Worm (Caenorhabditis elegans) whole organism, L1 larva: ENCODE results near the gene R09E10.8.

Experiments
- C16A3.4 ChIP-seq: fragments of 150-350 bp; optimal IDR thresholded peaks from 2 replicates; lab custom pipeline; 2014; ENCODE audit warnings: missing biosample characterization, missing genetic modification characterization
- C34B4.2 ChIP-seq: sonication (generic microtip); optimal IDR thresholded peaks from 2 replicates; lab custom pipeline; 2017; ENCODE audit warnings: mild to moderate bottlenecking, missing genetic modification characterization, missing compliant biosample characterization
- Y116A8C.19 ChIP-seq: sonication (generic microtip); optimal IDR thresholded peaks from 2 replicates; lab custom pipeline; 2016; ENCODE audit warnings: missing compliant biosample characterization, missing genetic modification characterization, borderline replicate concordance
- alr-1 ChIP-seq: fragments of 200-800 bp; sonication (Bioruptor generic); optimal IDR thresholded peaks from 2 replicates; lab custom pipeline; 2018; ENCODE audit warnings: borderline replicate concordance, mild to moderate bottlenecking, missing genetic modification characterization, missing compliant biosample characterization
- ama-1 ChIP-seq: fragments of 150-350 bp; optimal IDR thresholded peaks from 2 replicates; lab custom pipeline; 2014
- blmp-1 ChIP-seq: fragments of 150-350 bp; optimal IDR thresholded peaks from 2 replicates; lab custom pipeline; 2014; ENCODE audit warnings: missing biosample characterization, missing genetic modification characterization
- ceh-8 ChIP-seq: fragments of 200-800 bp; sonication (Bioruptor generic); optimal IDR thresholded peaks from 2 replicates; lab custom pipeline; 2018; ENCODE audit warnings: mild to moderate bottlenecking, missing genetic modification characterization, moderate library complexity, missing compliant biosample characterization
- ceh-82 ChIP-seq, 3 experiments: fragments of 150-350 bp in 1 of 3; sonication (generic microtip) in 2 of 3; optimal IDR thresholded peaks; 2 replicates each; lab custom pipeline; 2014 to 2017; ENCODE audit warnings: missing biosample characterization in 3 of 3, missing genetic modification characterization in 3 of 3
- ceh-88 ChIP-seq: fragments of 200-800 bp; sonication (Bioruptor generic); IDR thresholded peaks from 2 replicates; pipeline ENCODE4 v1.3.6; 2022; ENCODE audit warnings: missing genetic modification characterization, missing compliant biosample characterization
- ceh-90 ChIP-seq: sonication (generic microtip); optimal IDR thresholded peaks from 2 replicates; lab custom pipeline; 2016; ENCODE audit warnings: missing genetic modification characterization, missing compliant biosample characterization
- efl-1 ChIP-seq, 4 experiments: fragments of 150-350 bp; optimal IDR thresholded peaks in 3 of 4; peaks in 1 of 4; 1 replicate in 1 of 4; 2 replicates in 3 of 4; lab custom pipeline; 2014; ENCODE audit warnings: missing biosample characterization in 2 of 4, missing genetic modification characterization in 2 of 4, missing genetic modification reagents in 2 of 4
- efl-3 ChIP-seq: fragments of 200-800 bp; sonication (Bioruptor generic); optimal IDR thresholded peaks from 2 replicates; lab custom pipeline; 2018; ENCODE audit warnings: mild to moderate bottlenecking, missing genetic modification characterization, missing compliant biosample characterization
- egl-27 ChIP-seq, 2 experiments: fragments of 150-350 bp in 1 of 2; sonication (generic microtip); optimal IDR thresholded peaks; 3 replicates each; lab custom pipeline; 2017 to 2018; ENCODE audit warnings: missing biosample characterization in 2 of 2, missing genetic modification characterization in 2 of 2, missing genetic modification reagents in 2 of 2
- elt-2 ChIP-seq: sonication (generic microtip); optimal IDR thresholded peaks from 2 replicates; lab custom pipeline; 2016; ENCODE audit warnings: missing genetic modification characterization, mild to moderate bottlenecking, inconsistent platforms, missing compliant biosample characterization, missing genetic modification reagents
- elt-3 ChIP-seq, 6 experiments: fragments of 150-350 bp in 1 of 6; sonication (generic microtip); optimal IDR thresholded peaks; 2 replicates each; lab custom pipeline; 2017 to 2018; ENCODE audit warnings: missing biosample characterization in 6 of 6, missing genetic modification characterization in 6 of 6, inconsistent platforms in 1 of 6
- ets-5 ChIP-seq: fragments of 200-800 bp; sonication (Bioruptor generic); IDR thresholded peaks from 2 replicates; pipeline ENCODE4 v1.3.6; 2022; ENCODE audit warnings: missing genetic modification characterization, missing compliant biosample characterization
- fkh-4 ChIP-seq: sonication (generic microtip); optimal IDR thresholded peaks from 2 replicates; lab custom pipeline; 2016; ENCODE audit warnings: missing compliant biosample characterization, missing genetic modification characterization, borderline replicate concordance
- fkh-8 ChIP-seq: sonication (generic microtip); optimal IDR thresholded peaks from 2 replicates; lab custom pipeline; 2016; ENCODE audit warnings: mild to moderate bottlenecking, missing genetic modification characterization, missing compliant biosample characterization
- fos-1 ChIP-seq: fragments of 150-350 bp; optimal IDR thresholded peaks from 2 replicates; lab custom pipeline; 2014; ENCODE audit warnings: missing biosample characterization, missing genetic modification characterization
- hlh-17 ChIP-seq: fragments of 200-800 bp; sonication (Bioruptor generic); optimal IDR thresholded peaks from 2 replicates; lab custom pipeline; 2018; ENCODE audit warnings: missing genetic modification characterization, mild to moderate bottlenecking, missing compliant biosample characterization, moderate library complexity, borderline replicate concordance
- isw-1 ChIP-seq: fragments of 200-800 bp; sonication (Bioruptor generic); IDR thresholded peaks from 2 replicates; pipeline ENCODE4 v1.3.6; 2022; ENCODE audit warnings: missing genetic modification characterization, missing compliant biosample characterization
- lin-13 ChIP-seq: fragments of 150-350 bp; optimal IDR thresholded peaks from 2 replicates; lab custom pipeline; 2014; ENCODE audit warnings: missing biosample characterization, missing genetic modification reagents, missing genetic modification characterization
- lin-14 ChIP-seq: fragments of 200-800 bp; sonication (Bioruptor generic); optimal IDR thresholded peaks from 2 replicates; lab custom pipeline; 2018; ENCODE audit warnings: mild to moderate bottlenecking, missing genetic modification characterization, moderate library complexity, missing compliant biosample characterization
- lin-39 ChIP-seq: fragments of 150-350 bp; optimal IDR thresholded peaks from 2 replicates; lab custom pipeline; 2014; ENCODE audit warnings: missing biosample characterization, missing genetic modification reagents, missing genetic modification characterization
- lir-3 ChIP-seq: sonication (generic microtip); optimal IDR thresholded peaks from 2 replicates; lab custom pipeline; 2016; ENCODE audit warnings: mild to moderate bottlenecking, missing genetic modification characterization, moderate library complexity, missing compliant biosample characterization; ENCODE audit not compliant: poor library complexity
- mab-9 ChIP-seq: fragments of 200-800 bp; sonication (Bioruptor generic); IDR thresholded peaks from 2 replicates; pipeline ENCODE4 v1.3.6; 2022; ENCODE audit warnings: missing genetic modification reagents, missing genetic modification characterization, missing compliant biosample characterization
- mdl-1 ChIP-seq, 2 experiments: fragments of 150-350 bp; optimal IDR thresholded peaks; 2 replicates each; lab custom pipeline; 2014 to 2017; ENCODE audit warnings: missing biosample characterization in 2 of 2, missing genetic modification characterization in 2 of 2, inconsistent platforms in 1 of 2
- mef-2 ChIP-seq: fragments of 150-350 bp; optimal IDR thresholded peaks from 2 replicates; lab custom pipeline; 2014; ENCODE audit warnings: missing biosample characterization, missing genetic modification characterization
- mep-1 ChIP-seq: fragments of 150-350 bp; optimal IDR thresholded peaks from 2 replicates; lab custom pipeline; 2014; ENCODE audit warnings: missing biosample characterization, missing genetic modification characterization
- nhr-12 ChIP-seq: sonication (generic microtip); optimal IDR thresholded peaks from 2 replicates; lab custom pipeline; 2017; ENCODE audit warnings: missing biosample characterization, missing genetic modification characterization
- nhr-237 ChIP-seq: fragments of 150-350 bp; optimal IDR thresholded peaks from 2 replicates; lab custom pipeline; 2014; ENCODE audit warnings: missing biosample characterization, missing genetic modification characterization
- nhr-28 ChIP-seq: fragments of 150-350 bp; optimal IDR thresholded peaks from 2 replicates; lab custom pipeline; 2014; ENCODE audit warnings: missing biosample characterization, missing genetic modification characterization
- nhr-47 ChIP-seq: sonication (generic microtip); optimal IDR thresholded peaks from 2 replicates; lab custom pipeline; 2016; ENCODE audit warnings: mild to moderate bottlenecking, missing genetic modification characterization, moderate library complexity, missing compliant biosample characterization
- nhr-77 ChIP-seq: fragments of 150-350 bp; optimal IDR thresholded peaks from 2 replicates; lab custom pipeline; 2014; ENCODE audit warnings: missing biosample characterization, missing genetic modification characterization
- nhr-84 ChIP-seq: sonication (generic microtip); optimal IDR thresholded peaks from 2 replicates; lab custom pipeline; 2017; ENCODE audit warnings: missing biosample characterization, missing genetic modification characterization
- nhr-90 ChIP-seq: sonication (generic microtip); optimal IDR thresholded peaks from 2 replicates; lab custom pipeline; 2016; ENCODE audit warnings: mild to moderate bottlenecking, missing genetic modification characterization, missing compliant biosample characterization; ENCODE audit not compliant: poor library complexity
- pax-3 ChIP-seq: fragments of 200-800 bp; sonication (Bioruptor generic); optimal IDR thresholded peaks from 2 replicates; lab custom pipeline; 2018; ENCODE audit warnings: mild to moderate bottlenecking, missing genetic modification characterization, moderate library complexity, missing compliant biosample characterization
- skn-1 ChIP-seq: fragments of 150-350 bp; optimal IDR thresholded peaks from 2 replicates; lab custom pipeline; 2014; ENCODE audit warnings: missing biosample characterization, missing genetic modification characterization
- snpc-4 ChIP-seq: fragments of 150-350 bp; optimal IDR thresholded peaks from 2 replicates; lab custom pipeline; 2014; ENCODE audit warnings: missing biosample characterization, missing genetic modification characterization
- snu-23 ChIP-seq: sonication (generic microtip); optimal IDR thresholded peaks from 2 replicates; lab custom pipeline; 2016; ENCODE audit warnings: missing genetic modification characterization, missing compliant biosample characterization
- sox-4 ChIP-seq: sonication (generic microtip); optimal IDR thresholded peaks from 2 replicates; lab custom pipeline; 2016; ENCODE audit warnings: missing genetic modification characterization, missing compliant biosample characterization
- sptf-1 ChIP-seq: fragments of 150-350 bp; optimal IDR thresholded peaks from 2 replicates; lab custom pipeline; 2014; ENCODE audit warnings: missing biosample characterization, missing genetic modification characterization
- sup-37 ChIP-seq: fragments of 200-800 bp; sonication (Bioruptor generic); optimal IDR thresholded peaks from 2 replicates; lab custom pipeline; 2018; ENCODE audit warnings: mild to moderate bottlenecking, missing genetic modification characterization, missing compliant biosample characterization
- swsn-7 ChIP-seq: sonication (generic microtip); optimal IDR thresholded peaks from 2 replicates; lab custom pipeline; 2016; ENCODE audit warnings: missing genetic modification characterization, missing compliant biosample characterization
- tlp-1 ChIP-seq: fragments of 150-350 bp; optimal IDR thresholded peaks from 2 replicates; lab custom pipeline; 2014; ENCODE audit warnings: missing biosample characterization, missing genetic modification characterization
- unc-30 ChIP-seq: sonication (generic microtip); optimal IDR thresholded peaks from 2 replicates; lab custom pipeline; 2017; ENCODE audit warnings: missing biosample characterization, missing genetic modification characterization
- unc-62 ChIP-seq: fragments of 150-350 bp; optimal IDR thresholded peaks from 2 replicates; lab custom pipeline; 2014; ENCODE audit warnings: missing biosample characterization, missing genetic modification reagents, missing genetic modification characterization
- unc-86 ChIP-seq: sonication (generic microtip); optimal IDR thresholded peaks from 2 replicates; lab custom pipeline; 2016; ENCODE audit warnings: missing genetic modification characterization, missing compliant biosample characterization
- xbp-1 ChIP-seq: sonication (generic microtip); optimal IDR thresholded peaks from 2 replicates; lab custom pipeline; 2016; ENCODE audit warnings: missing genetic modification characterization, missing compliant biosample characterization
- ztf-11 ChIP-seq, 2 experiments: sonication (generic microtip); optimal IDR thresholded peaks; 2 replicates each; lab custom pipeline; 2016 to 2017; ENCODE audit warnings: missing genetic modification characterization in 2 of 2, missing biosample characterization in 1 of 2, missing compliant biosample characterization in 1 of 2

The R09E10.8 gene

ce11 chrIV:10342361-10342706 is 32.1 kb upstream of the R09E10.8 start (continued):
- peak; percentile 78 for TF ChIP-seq pax-3 (tag; lab: Kevin White, UChicago)
- TF ChIP-seq snpc-4 (tag; lab: Kevin White, UChicago), result no peak
- peak in 1 of 3 experiments; percentile 40 for TF ChIP-seq ceh-82 (tag; optimal IDR thresholded peaks at IDR 0.05; lab: Kevin White, UChicago)
- no peak for TF ChIP-seq sptf-1 (tag; lab: Kevin White, UChicago)
- 0 out of 2 replicates have a peak, but pooled peaks have one; percentile 10 for TF ChIP-seq mab-9 (GFP tag; lab: Robert Waterston, UW)
- no peak for TF ChIP-seq nhr-237 (tag; lab: Kevin White, UChicago)
- peak; percentile 98 for TF ChIP-seq blmp-1
- no peak for TF ChIP-seq isw-1 (GFP tag; lab: Robert Waterston, UW)
- TF ChIP-seq egl-27 (tag; optimal IDR thresholded peaks at IDR 0.05; lab: Kevin White, UChicago), result peak in 1 of 2 experiments; percentile 45
- TF ChIP-seq skn-1 (tag; lab: Kevin White, UChicago), result peak; percentile 51
- no peak for TF ChIP-seq ztf-11 (tag; optimal IDR thresholded peaks at IDR 0.05; lab: Kevin White, UChicago)
- TF ChIP-seq nhr-84 (tag; lab: Kevin White, UChicago), result no peak
- no peak for TF ChIP-seq Y116A8C.19 (tag; lab: Kevin White, UChicago)
- TF ChIP-seq ceh-8 (GFP tag; lab: Kevin White, UChicago), result no peak
- no peak for TF ChIP-seq tlp-1
- no peak for TF ChIP-seq efl-3 (GFP tag; lab: Kevin White, UChicago)
- TF ChIP-seq efl-1 (optimal IDR thresholded peaks at IDR 0.05; lab: Kevin White, UChicago), result peak; percentile 28 to 33
- TF ChIP-seq efl-1 (GFP tag; optimal IDR thresholded peaks at IDR 0.05 in 1 of 2; lab: Kevin White, UChicago), result peak in 1 of 2 experiments; percentile 93
- no peak for TF ChIP-seq ama-1 (lab: Kevin White, UChicago)
- peak; percentile 46 for TF ChIP-seq C16A3.4 (tag; lab: Kevin White, UChicago)
- TF ChIP-seq C34B4.2 (tag; lab: Kevin White, UChicago), result no peak
- TF ChIP-seq snu-23, result peak; percentile 47
- peak in 3 of 6 experiments; percentile 39 to 90 (median 60) for TF ChIP-seq elt-3 (tag; optimal IDR thresholded peaks at IDR 0.05; lab: Kevin White, UChicago)
- peak; percentile 63 for TF ChIP-seq fos-1
- peak; percentile 67 for TF ChIP-seq lin-39 (tag; lab: Kevin White, UChicago)
- TF ChIP-seq elt-2, result peak; percentile 91
- TF ChIP-seq lin-14, result peak; percentile 80
- no peak for TF ChIP-seq hlh-17
- TF ChIP-seq nhr-77, result peak; percentile 39
- TF ChIP-seq swsn-7 (tag; lab: Kevin White, UChicago), result peak; percentile 64
- no peak for TF ChIP-seq alr-1
- no peak for TF ChIP-seq ets-5 (GFP tag; lab: Robert Waterston, UW)
- TF ChIP-seq nhr-47 (tag; lab: Kevin White, UChicago), result peak; percentile 67
- TF ChIP-seq ceh-90 (tag; lab: Kevin White, UChicago), result no peak
- peak; percentile 13 for TF ChIP-seq xbp-1
- TF ChIP-seq unc-86 (tag; lab: Kevin White, UChicago), result no peak
- peak; percentile 2 for TF ChIP-seq sup-37 (GFP tag; lab: Kevin White, UChicago)
- no peak for TF ChIP-seq unc-62 (GFP tag; lab: Kevin White, UChicago)
- peak; percentile 8 for TF ChIP-seq lin-13 (GFP tag; lab: Kevin White, UChicago)
- peak; percentile 58 for TF ChIP-seq nhr-90 (tag; lab: Kevin White, UChicago)
- no peak for TF ChIP-seq mep-1 (tag; lab: Kevin White, UChicago)
- TF ChIP-seq mef-2, result no peak
- no peak for TF ChIP-seq ceh-88
- TF ChIP-seq unc-30 (tag; lab: Kevin White, UChicago), result no peak
- peak; percentile 32 for TF ChIP-seq sox-4
- TF ChIP-seq mdl-1 (tag; optimal IDR thresholded peaks at IDR 0.05; lab: Kevin White, UChicago), result peak in 1 of 2 experiments; percentile 45
- no peak for TF ChIP-seq nhr-12 (tag; lab: Kevin White, UChicago)
- no peak for TF ChIP-seq fkh-4 (tag; lab: Kevin White, UChicago)
- peak; percentile 88 for TF ChIP-seq fkh-8 (tag; lab: Kevin White, UChicago)
- no peak for TF ChIP-seq nhr-28 (tag; lab: Kevin White, UChicago)
- no peak for TF ChIP-seq lir-3 (tag; lab: Kevin White, UChicago)
- TF ChIP-seq, all 84 proteins: peak for 39
